Worm (Caenorhabditis elegans) whole organism, L4 larva: ENCODE data around the gene mct-6.

Source experiments
- ama-1 ChIP-seq: fragments of 150-350 bp; optimal IDR thresholded peaks from 2 replicates; lab custom pipeline; 2014; ENCODE audit warnings: inconsistent platforms, mixed read lengths
- ceh-82 ChIP-seq: sonication (generic microtip); optimal IDR thresholded peaks from 2 replicates; lab custom pipeline; 2017; ENCODE audit warnings: missing biosample characterization, missing genetic modification characterization
- dmd-8 ChIP-seq: fragments of 200-800 bp; sonication (Bioruptor generic); IDR thresholded peaks from 2 replicates; pipeline ENCODE4 v1.3.6; 2022; ENCODE audit warnings: missing genetic modification characterization, missing compliant biosample characterization
- egl-27 ChIP-seq: sonication (generic microtip); optimal IDR thresholded peaks from 3 replicates; lab custom pipeline; 2017; ENCODE audit warnings: missing biosample characterization, missing genetic modification reagents, missing genetic modification characterization
- nhr-25 ChIP-seq: sonication (generic microtip); optimal IDR thresholded peaks from 2 replicates; lab custom pipeline; 2017; ENCODE audit warnings: missing genetic modification characterization, mild to moderate bottlenecking, missing compliant biosample characterization, antibody characterized with exemption, moderate library complexity, borderline replicate concordance; ENCODE audit not compliant: insufficient read depth

- TF ChIP-seq ama-1 (lab: Kevin White, UChicago): no peak
- TF ChIP-seq nhr-25 (tag; lab: Kevin White, UChicago): no peak
- TF ChIP-seq ceh-82 (tag; lab: Kevin White, UChicago): no peak
- no peak for TF ChIP-seq dmd-8 (GFP tag; lab: Robert Waterston, UW)
- TF ChIP-seq egl-27 (tag; lab: Kevin White, UChicago): no peak
Observed at ce11 chrX:16816854-16817253, 46.6 kb upstream of the mct-6 start.
